Fruit fly (Drosophila melanogaster): ENCODE data around the gene CG6985.

Gene CG6985

DNA sequence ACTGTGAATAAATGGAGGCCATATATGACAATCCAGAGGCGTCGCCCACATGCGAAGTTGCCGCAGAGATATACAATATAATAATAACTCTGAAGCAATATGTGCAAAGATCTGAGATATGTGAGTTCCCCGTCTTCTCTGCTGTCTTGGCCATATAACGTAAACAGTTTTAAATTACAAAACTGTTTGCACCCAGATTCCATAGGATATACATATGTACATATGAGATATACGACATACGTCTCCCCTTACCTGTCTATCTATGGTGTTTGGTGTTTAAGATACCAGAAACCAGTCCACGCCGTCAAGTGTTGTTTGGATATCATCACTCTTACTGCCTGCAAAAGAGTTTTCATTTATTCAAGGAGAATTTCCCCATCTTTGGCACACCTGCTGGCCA, 15.3 kb downstream of the CG6985 start:
- TF ChIP-seq CTCF (optimal IDR thresholded peaks at IDR 0.05) (no peak), CG8478 (optimal IDR thresholded peaks at IDR 0.05) (no peak)

DNA sequence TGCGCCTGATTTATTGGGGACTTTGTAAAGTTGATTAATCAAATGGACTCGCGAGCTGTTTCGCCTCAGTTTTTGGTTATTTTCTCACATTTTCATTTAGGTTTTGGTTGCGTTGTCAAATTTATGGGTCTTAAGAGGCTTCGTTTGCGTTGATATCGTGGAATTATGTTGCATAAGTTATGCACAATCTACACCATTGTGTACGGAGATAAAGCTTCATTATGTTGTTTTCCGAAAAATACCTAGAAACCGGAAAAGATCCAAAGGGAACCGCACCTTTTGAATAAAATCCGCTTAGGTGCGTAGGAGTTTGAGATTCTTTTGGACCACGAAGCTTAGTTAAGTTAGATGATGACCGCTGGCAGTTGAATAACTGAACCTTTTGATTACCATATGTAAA, 16.2 kb downstream of the CG6985 start:
- no peak for TF ChIP-seq CG8478 (optimal IDR thresholded peaks at IDR 0.05)
- TF ChIP-seq CTCF (optimal IDR thresholded peaks at IDR 0.05): no peak

DNA sequence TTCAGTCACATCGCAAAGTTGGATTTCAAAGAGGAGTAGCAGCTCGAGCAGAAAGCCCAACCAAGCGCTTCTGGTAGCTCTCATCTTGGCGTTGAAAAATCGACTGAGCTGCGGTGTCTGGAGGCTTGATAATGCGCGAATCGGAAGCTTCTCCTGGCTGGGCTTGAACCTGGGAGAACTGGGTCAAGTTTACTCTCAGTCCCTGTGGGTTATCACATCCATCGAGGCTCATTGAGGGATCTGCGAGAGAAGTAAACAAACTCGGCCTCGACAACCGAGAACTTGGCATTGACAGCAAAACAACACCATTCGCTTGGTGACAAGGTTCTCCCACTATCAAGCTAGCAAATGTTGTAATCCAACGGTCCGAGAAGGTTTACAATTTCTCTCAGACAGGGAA, 20.0 kb downstream of the CG6985 start, which contains the start of gene Nepl13:
Nepl13 (minus strand) TSS at position 89 of the 400 bp plus-strand sequence.
- TF ChIP-seq CTCF (optimal IDR thresholded peaks at IDR 0.05) (no peak), CG8478 (optimal IDR thresholded peaks at IDR 0.05) (no peak)

DNA sequence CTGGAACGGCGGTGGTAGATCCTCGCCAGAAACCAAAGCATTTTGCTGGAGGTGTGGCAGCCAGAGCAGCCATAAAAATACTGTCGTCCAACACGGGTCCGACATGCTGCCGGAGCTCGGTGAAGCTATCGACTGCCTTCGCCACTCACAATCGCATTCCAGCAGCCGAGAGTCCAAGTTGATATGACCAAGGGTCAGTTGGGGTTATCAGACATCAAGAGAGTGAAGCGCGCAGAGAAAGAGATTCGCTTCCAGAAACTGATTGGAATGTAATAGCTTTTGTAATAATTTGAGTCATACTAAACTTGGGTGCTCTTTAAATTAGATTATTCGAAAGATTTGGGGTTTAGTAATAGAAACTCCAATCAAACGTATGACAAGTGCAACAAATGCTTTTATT, 22.6 kb downstream of the CG6985 start, which contains the start of gene Nepl14:
Nepl14 (minus strand) TSS at position 125 of the 400 bp plus-strand sequence.
- TF ChIP-seq CG8478 (optimal IDR thresholded peaks at IDR 0.05) (no peak), CTCF (optimal IDR thresholded peaks at IDR 0.05) (no peak)

DNA sequence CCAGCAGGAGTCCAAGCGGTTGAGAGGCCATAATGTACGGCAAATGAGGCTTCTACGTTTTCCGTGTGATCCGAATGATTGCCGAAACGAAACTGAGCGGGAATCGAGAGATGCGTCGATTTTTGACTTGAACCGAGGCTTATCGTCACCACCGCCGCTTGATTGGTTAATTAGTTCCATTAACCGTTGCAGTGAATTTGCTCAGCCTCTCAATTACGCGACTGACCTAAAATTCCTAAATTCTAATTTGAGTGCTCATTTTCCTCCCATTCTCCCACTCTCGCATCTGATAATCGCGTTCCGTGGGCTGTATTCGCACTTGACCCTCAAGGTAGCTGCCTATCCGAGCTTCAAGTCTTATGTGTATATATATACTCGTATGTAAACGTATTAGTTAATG, 25.1 kb downstream of the CG6985 start, which contains the start of gene Nepl15:
Nepl15 (minus strand) TSS at position 101 of the 400 bp plus-strand sequence.
- no peak for TF ChIP-seq CTCF (optimal IDR thresholded peaks at IDR 0.05)

DNA sequence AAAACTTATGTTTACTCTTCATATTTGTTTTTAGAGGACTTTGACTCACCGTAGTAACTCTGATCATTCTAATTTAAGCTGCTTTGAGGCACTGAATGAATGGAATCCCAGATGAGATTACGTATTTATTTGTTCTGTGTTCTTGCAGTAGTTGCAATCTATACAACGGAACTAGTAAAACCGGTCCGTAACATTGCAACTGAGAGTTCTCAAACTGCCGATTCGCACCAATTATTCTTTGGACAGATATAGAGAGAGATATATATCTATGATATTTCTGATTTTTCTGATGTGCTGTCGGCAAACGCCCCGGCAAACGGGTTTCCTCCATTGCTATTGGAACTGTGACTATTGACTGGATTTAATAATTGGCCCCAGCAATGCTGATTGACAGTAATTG, 26.6 kb downstream of the CG6985 start, which contains the start of gene CG13841:
CG13841 (minus strand) TSS at position 101 of the 400 bp plus-strand sequence.
- TF ChIP-seq CTCF (optimal IDR thresholded peaks at IDR 0.05) (no peak), CG8478 (optimal IDR thresholded peaks at IDR 0.05) (no peak)

DNA sequence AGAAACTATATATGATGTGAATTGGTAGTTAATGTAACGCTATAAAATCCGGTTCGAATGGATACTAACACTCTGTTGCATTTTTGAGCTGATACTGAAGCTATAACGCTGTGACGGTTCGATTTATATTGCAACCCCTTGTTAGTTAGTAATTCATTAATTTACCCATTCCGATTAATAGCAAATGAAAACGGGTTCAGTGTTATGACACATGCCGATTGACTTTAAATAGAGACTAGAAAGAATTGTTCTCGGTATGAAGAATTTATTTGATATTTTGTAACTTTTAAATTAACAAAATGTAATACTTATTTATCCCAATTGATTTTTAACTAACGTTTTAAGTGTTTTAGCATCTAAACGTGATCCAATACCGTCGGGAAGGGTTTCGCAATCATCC, 27.7 kb downstream of the CG6985 start, which contains the start of gene CG43091:
CG43091 (minus strand) TSS at position 101 of the 400 bp plus-strand sequence.
- no peak for TF ChIP-seq CG8478 (optimal IDR thresholded peaks at IDR 0.05)

DNA sequence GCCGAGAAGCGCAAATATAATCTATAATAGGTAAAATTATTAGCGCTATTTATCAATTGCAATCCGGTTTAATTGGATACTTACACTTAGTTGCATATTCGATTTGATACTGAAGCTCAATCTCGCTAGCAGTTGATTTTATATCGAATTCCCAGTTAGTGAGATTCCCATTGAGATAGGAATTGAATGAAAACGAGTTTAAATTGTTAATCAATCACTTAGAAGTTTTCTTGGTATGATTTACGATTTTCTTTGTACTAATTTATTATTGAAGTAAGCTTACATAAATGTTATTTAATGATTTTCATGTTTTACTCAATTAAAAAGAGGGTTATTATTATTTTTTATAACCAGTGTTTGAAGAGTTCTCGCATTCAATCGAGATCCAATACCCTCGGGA, 28.6 kb downstream of the CG6985 start, which contains the start of gene CG43092:
CG43092 (minus strand) TSS at position 101 of the 400 bp plus-strand sequence.
- TF ChIP-seq CTCF (optimal IDR thresholded peaks at IDR 0.05) (no peak), CG8478 (optimal IDR thresholded peaks at IDR 0.05) (no peak)

DNA sequence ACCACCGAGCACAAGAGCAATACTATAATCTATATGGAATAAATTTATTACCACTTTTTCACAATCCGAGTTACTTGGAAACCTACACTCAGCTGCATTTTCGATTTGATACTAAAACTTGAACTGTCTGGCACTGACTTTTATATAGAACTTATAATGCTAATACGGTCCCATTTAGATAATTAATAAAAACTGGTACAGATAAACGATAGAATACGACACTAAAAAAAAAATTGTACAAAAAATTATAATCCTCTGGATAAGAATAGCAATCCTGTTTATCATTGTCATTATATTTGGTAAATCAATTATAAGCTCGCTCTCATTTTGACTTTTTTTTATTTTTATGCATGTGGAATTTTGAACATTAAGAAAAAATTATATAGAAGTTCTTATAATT, 29.3 kb downstream of the CG6985 start, which contains the start of gene CG43093:
CG43093 (minus strand) TSS at position 101 of the 400 bp plus-strand sequence.
- TF ChIP-seq CG8478 (optimal IDR thresholded peaks at IDR 0.05) (no peak), CTCF (optimal IDR thresholded peaks at IDR 0.05) (no peak)

DNA sequence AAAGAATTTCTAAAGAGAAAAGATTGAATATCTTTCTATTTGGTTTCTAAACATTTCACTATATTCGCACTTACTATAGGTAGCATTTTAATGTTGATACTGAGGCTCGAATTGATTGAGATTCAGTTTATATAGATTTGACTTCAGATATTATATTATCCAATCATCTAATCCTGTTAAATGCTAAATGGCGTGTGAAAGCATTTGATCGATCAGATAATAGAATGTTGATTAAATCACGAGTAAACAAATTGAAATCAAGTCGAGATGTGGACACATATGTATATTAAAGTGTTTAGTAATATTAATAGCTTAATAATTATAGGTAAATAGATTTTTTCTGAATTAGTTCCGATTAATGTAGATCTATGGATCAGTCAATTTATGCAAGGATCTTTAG, 29.9 kb downstream of the CG6985 start, which contains the start of gene CG43094:
CG43094 (minus strand) TSS at position 101 of the 400 bp plus-strand sequence.
- no peak for TF ChIP-seq CG8478 (optimal IDR thresholded peaks at IDR 0.05)
- TF ChIP-seq CTCF (optimal IDR thresholded peaks at IDR 0.05): no peak

DNA sequence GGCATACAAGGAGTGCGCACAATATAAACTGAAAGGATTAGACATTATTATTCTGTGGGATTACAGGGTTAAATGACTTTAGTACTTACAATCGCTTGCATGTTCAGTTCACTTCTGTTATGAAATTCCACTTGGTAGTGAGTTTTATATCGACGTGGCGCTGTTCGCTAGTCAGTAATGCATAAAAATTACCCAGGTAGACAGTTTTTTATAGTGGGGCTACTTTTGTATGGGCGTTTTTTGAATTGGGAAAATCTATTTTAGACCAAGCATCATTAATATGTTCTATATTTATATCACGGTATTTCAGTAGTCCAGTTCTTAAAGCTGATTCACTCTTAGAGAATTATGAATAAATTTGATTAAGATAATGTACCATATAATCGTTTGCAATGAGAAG, 30.7 kb downstream of the CG6985 start, which contains the start of gene CG43095:
CG43095 (minus strand) TSS at position 101 of the 400 bp plus-strand sequence.
- TF ChIP-seq CTCF (optimal IDR thresholded peaks at IDR 0.05): no peak
- no peak for TF ChIP-seq CG8478 (optimal IDR thresholded peaks at IDR 0.05)

DNA sequence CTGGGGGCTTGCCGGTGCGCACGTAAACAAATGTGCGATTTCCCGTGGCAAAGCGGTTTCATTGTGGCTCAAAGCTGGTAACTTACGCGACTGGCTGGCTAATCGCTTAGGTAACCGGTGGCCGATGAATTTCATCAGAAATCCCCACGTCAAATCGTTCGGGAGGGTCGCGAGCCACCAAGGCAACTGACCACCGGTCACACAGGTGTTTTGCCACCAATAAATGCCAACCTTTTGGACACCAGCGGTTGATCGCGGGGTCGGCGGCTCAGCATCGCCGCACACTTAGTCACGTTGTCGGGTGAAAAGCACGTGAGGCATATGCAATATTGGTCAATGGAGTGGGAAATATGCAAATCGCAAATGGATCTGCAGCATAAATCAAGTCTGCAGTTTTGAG, 35.5 kb downstream of the CG6985 start:
- no peak for TF ChIP-seq CTCF (optimal IDR thresholded peaks at IDR 0.05)
- TF ChIP-seq CG8478 (optimal IDR thresholded peaks at IDR 0.05): no peak

DNA sequence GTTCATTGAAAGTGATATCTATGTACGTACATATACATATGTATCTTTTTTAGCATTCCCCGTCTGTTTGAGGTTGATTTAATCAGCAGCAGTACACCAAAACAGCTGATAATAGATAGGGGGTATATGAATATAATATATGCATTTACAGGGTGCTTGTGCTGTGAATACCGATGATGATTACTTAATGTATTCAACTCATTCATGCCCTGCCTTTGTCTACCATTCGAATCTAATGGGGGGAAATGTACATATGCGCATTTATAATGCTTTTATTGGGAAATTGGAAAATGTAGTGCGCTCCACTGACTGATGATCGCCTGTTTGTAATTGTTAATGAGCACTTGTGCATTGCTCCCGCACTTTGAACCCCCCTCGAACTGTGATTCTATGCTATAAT, 39.2 kb downstream of the CG6985 start:
- no peak for TF ChIP-seq CG8478 (optimal IDR thresholded peaks at IDR 0.05)
- TF ChIP-seq CTCF (optimal IDR thresholded peaks at IDR 0.05): no peak

DNA sequence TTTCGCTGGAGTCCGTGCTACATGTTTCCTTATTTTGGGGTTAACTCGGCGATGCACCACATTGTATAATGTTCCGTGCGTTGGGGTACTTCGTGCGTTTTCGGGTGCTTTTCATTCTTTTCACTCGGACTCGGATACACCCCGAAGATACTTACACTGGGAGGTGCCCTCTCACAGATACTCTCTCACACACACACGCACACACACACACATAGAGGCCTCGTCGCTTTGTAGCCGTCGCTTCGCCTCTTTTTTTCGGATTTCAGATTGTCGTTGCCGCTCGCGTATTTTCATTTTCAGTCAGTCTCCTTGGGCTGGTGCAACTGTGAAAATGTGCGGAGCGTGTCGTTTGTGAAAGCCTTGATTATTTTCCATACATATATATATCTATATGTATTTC, 40.5 kb downstream of the CG6985 start:
- TF ChIP-seq CTCF (optimal IDR thresholded peaks at IDR 0.05): no peak
- no peak for TF ChIP-seq CG8478 (optimal IDR thresholded peaks at IDR 0.05)

DNA sequence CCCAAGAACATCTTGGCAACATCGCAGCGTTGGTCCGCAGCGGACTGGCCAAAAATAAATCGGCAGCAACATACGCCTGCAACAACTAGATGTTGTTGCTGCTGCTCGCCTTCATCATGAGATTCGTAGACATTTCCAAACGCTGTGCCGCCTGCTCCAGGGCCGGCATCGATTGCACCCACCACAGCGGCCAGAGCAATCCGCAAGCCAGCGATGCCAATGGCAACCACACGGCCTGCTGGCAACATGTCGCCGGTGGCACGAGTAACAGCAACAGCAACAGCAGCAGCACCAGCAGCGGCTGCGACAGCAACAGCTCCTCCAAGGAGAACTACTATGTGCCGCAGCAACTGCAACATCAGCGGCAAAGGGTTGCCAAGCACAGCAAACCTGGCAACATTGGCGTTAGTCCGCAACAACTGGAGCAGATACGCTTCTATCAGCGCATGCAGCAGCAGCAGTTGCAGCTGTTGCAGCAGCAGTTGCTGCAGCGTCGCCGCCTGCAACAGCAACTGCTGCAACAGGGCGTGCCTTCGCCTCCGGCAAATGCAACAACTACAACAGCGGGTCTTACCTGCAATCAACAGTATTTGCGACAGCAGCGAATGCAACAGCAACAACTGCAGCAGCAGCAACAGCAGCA, 43.8 kb downstream of the CG6985 start:
- TF ChIP-seq CTCF (optimal IDR thresholded peaks at IDR 0.05) (no peak), CG8478 (optimal IDR thresholded peaks at IDR 0.05) (no peak)

DNA sequence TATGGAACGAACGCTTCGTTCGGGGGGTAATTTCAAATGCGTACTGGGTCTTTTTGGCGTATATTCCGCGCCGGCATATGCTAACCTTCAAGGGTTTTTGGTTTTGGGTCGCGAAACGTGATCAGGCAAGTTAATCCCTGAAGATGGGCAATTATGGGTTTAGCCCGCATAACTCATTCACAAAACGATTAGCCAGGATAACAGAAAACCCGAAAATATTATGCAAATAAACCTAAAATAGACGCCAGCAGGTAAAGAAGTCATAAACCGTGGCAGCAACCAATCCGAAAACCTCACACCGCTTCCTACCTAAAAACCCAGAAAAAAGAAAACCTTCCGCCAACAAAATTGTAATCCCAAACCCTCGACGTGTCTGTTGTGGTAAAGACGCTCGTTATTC, 48.2 kb downstream of the CG6985 start:
- TF ChIP-seq CG8478 (optimal IDR thresholded peaks at IDR 0.05): no peak
- no peak for TF ChIP-seq CTCF (optimal IDR thresholded peaks at IDR 0.05)

Data from S2 (cell line).